Fruit fly (Drosophila melanogaster): ENCODE results near the gene glo.

The glo gene

dm6 chr3R:11786695-11787226, 32.5 kb downstream of the glo start, which contains the start of the genes prd1 and HisCl1 (continued):
- TF ChIP-seq ems (GFP tag; optimal IDR thresholded peaks at IDR 0.05): peak; percentile 67
- no peak for TF ChIP-seq CG1233 (GFP tag; optimal IDR thresholded peaks at IDR 0.05)
- TF ChIP-seq dysf (GFP tag; IDR thresholded peaks at IDR 0.05): peak; percentile 83
- peak; percentile 53 for TF ChIP-seq Atf3 (GFP tag; optimal IDR thresholded peaks at IDR 0.05)
- TF ChIP-seq CG9215 (GFP tag; IDR thresholded peaks at IDR 0.05): peak; percentile 73
- peak; percentile 19 for TF ChIP-seq CG8359 (GFP tag; optimal IDR thresholded peaks at IDR 0.05; ENCODE audit: borderline replicate concordance)
- TF ChIP-seq CG1832 (GFP tag; optimal IDR thresholded peaks at IDR 0.05): no peak
- TF ChIP-seq CG15514 (GFP tag; optimal IDR thresholded peaks at IDR 0.05): peak; percentile 77
- no peak for TF ChIP-seq abd-A (tag; optimal IDR thresholded peaks at IDR 0.05)
- no peak for TF ChIP-seq wdn (GFP tag; IDR thresholded peaks at IDR 0.05)
- peak; percentile 73 for TF ChIP-seq Fer2 (tag; optimal IDR thresholded peaks at IDR 0.05)
- TF ChIP-seq CG10366 (GFP tag; IDR thresholded peaks at IDR 0.05): no peak
- peak; percentile 4 for TF ChIP-seq CG8290 (GFP tag; optimal IDR thresholded peaks at IDR 0.05)
- no peak for TF ChIP-seq CG8290 (tag; optimal IDR thresholded peaks at IDR 0.05)
- peak; percentile 71 for TF ChIP-seq Oli (tag; optimal IDR thresholded peaks at IDR 0.05)
- peak; percentile 76 for TF ChIP-seq Ptx1 (GFP tag; IDR thresholded peaks at IDR 0.05)
- no peak; the same call in 1 of the 2 replicates for TF ChIP-seq rib (GFP tag; IDR thresholded peaks at IDR 0.05)
- TF ChIP-seq CG42726 (GFP tag; IDR thresholded peaks at IDR 0.05; ENCODE audit: partially characterized antibody): no peak
- peak; percentile 27 for TF ChIP-seq Side (GFP tag; optimal IDR thresholded peaks at IDR 0.05)
- TF ChIP-seq slp2 (GFP tag; optimal IDR thresholded peaks at IDR 0.05): peak; percentile 57
- TF ChIP-seq dimm (GFP tag; IDR thresholded peaks at IDR 0.05): no peak
- TF ChIP-seq CG14710 (tag; optimal IDR thresholded peaks at IDR 0.05): peak; percentile 83
- no peak for TF ChIP-seq sim (GFP tag; IDR thresholded peaks at IDR 0.05)
- 0 out of 2 replicates have a peak, but pooled peaks have one; percentile 35 for TF ChIP-seq Rx (GFP tag; IDR thresholded peaks at IDR 0.05)
- no peak for TF ChIP-seq CrebB (tag; optimal IDR thresholded peaks at IDR 0.05)
- no peak for TF ChIP-seq eyg (GFP tag; optimal IDR thresholded peaks at IDR 0.05)
- no peak for TF ChIP-seq CG7963 (GFP tag; IDR thresholded peaks at IDR 0.05; ENCODE audit: partially characterized antibody)
- peak; percentile 55; the same call in 1 of the 3 replicates for TF ChIP-seq otp (GFP tag; IDR thresholded peaks at IDR 0.05)
- TF ChIP-seq dmrt99B (tag; optimal IDR thresholded peaks at IDR 0.05): no peak
- TF ChIP-seq Elba2 (GFP tag; optimal IDR thresholded peaks at IDR 0.05): no peak
- peak; percentile 68 for TF ChIP-seq fd3F (GFP tag; optimal IDR thresholded peaks at IDR 0.05)
- peak; percentile 55 for TF ChIP-seq E2f1 (GFP tag; IDR thresholded peaks at IDR 0.05)
- TF ChIP-seq Sox102F (GFP tag; optimal IDR thresholded peaks at IDR 0.05): no peak
- peak; percentile 37; the same call in 1 of the 3 replicates for TF ChIP-seq H15 (GFP tag; IDR thresholded peaks at IDR 0.05)
- TF ChIP-seq Trl (optimal IDR thresholded peaks at IDR 0.05): no peak
- TF ChIP-seq Trl (GFP tag; optimal IDR thresholded peaks at IDR 0.05): peak; percentile 65
- peak; percentile 89 for TF ChIP-seq nmo (GFP tag; optimal IDR thresholded peaks at IDR 0.05)
- TF ChIP-seq hkb (optimal IDR thresholded peaks at IDR 0.05): peak; percentile 26
- TF ChIP-seq hkb (GFP tag; IDR thresholded peaks at IDR 0.05): no peak
- no peak for TF ChIP-seq sug (tag; optimal IDR thresholded peaks at IDR 0.05)
- peak; percentile 44; the same call in 1 of the 3 replicates for TF ChIP-seq CG11560 (tag; IDR thresholded peaks at IDR 0.05)
- TF ChIP-seq gt (GFP tag; IDR thresholded peaks at IDR 0.05): no peak
- TF ChIP-seq CG32767 (GFP tag; IDR thresholded peaks at IDR 0.05): peak; percentile 39; the same call in 1 of the 2 replicates
- TF ChIP-seq CG16815 (GFP tag; optimal IDR thresholded peaks at IDR 0.05): peak; percentile 67
- no peak for TF ChIP-seq CG5953 (GFP tag; IDR thresholded peaks at IDR 0.05)
- peak; percentile 85 for TF ChIP-seq Myb (GFP tag; optimal IDR thresholded peaks at IDR 0.05)
- peak; percentile 35 for TF ChIP-seq Six4 (GFP tag; optimal IDR thresholded peaks at IDR 0.05)
- TF ChIP-seq CG4360 (GFP tag; IDR thresholded peaks at IDR 0.05): 0 out of 2 replicates have a peak, but pooled peaks have one; percentile 8
- peak; percentile 52 for TF ChIP-seq CG33213 (GFP tag; optimal IDR thresholded peaks at IDR 0.05)
- no peak for TF ChIP-seq Mrtf (GFP tag; IDR thresholded peaks at IDR 0.05)
- TF ChIP-seq Atf6 (GFP tag; IDR thresholded peaks at IDR 0.05): 0 out of 2 replicates have a peak, but pooled peaks have one; percentile 59
- TF ChIP-seq CG12659 (GFP tag; optimal IDR thresholded peaks at IDR 0.05): peak; percentile 85
